Fruit fly (Drosophila melanogaster) whole organism, embryonic: ENCODE results near the gene sick.

ENCODE experiments used
- Adf1 ChIP-seq: fragments of 200-800 bp; sonication (Bioruptor generic); IDR thresholded peaks from 2 replicates; pipeline ENCODE4 v1.3.6; 2022; ENCODE audit warnings: missing biosample characterization, missing genetic modification characterization
- B-H2 ChIP-seq: fragments of 200-800 bp; sonication (Bioruptor generic); optimal IDR thresholded peaks from 2 replicates; lab custom pipeline; 2018; ENCODE audit warnings: missing biosample characterization, mild to moderate bottlenecking, missing genetic modification characterization
- Bdp1 ChIP-seq: fragments of 200-800 bp; sonication (Bioruptor generic); optimal IDR thresholded peaks from 3 replicates; lab custom pipeline; 2016; ENCODE audit warnings: missing biosample characterization, missing genetic modification characterization
- C15 ChIP-seq: fragments of 200-800 bp; sonication (Bioruptor generic); IDR thresholded peaks from 3 replicates; pipeline ENCODE4 v1.3.6; 2022; ENCODE audit warnings: missing biosample characterization, missing genetic modification characterization
- CG10366 ChIP-seq: fragments of 200-800 bp; sonication (Bioruptor generic); IDR thresholded peaks from 2 replicates; pipeline ENCODE4 v1.3.6; 2022; ENCODE audit warnings: missing biosample characterization, missing genetic modification characterization
- CG13624 ChIP-seq: fragments of 200-800 bp; sonication (Bioruptor generic); optimal IDR thresholded peaks from 2 replicates; lab custom pipeline; 2016; ENCODE audit warnings: missing biosample characterization, missing genetic modification characterization
- CG14667 ChIP-seq: fragments of 200-800 bp; sonication (Bioruptor generic); IDR thresholded peaks from 2 replicates; pipeline ENCODE4 v1.3.6; 2022; ENCODE audit warnings: missing biosample characterization, missing genetic modification characterization
- CG1603 ChIP-seq: fragments of 200-800 bp; sonication (Bioruptor generic); optimal IDR thresholded peaks from 2 replicates; lab custom pipeline; 2019; ENCODE audit warnings: missing biosample characterization, mild to moderate bottlenecking, missing genetic modification characterization, moderate library complexity
- CG16863 ChIP-seq: fragments of 200-800 bp; sonication (Bioruptor generic); optimal IDR thresholded peaks from 3 replicates; lab custom pipeline; 2016; ENCODE audit warnings: missing biosample characterization, missing genetic modification characterization
- CG18599 ChIP-seq: fragments of 200-800 bp; sonication (Bioruptor generic); optimal IDR thresholded peaks from 3 replicates; lab custom pipeline; 2017; ENCODE audit warnings: missing biosample characterization, missing genetic modification characterization, mild to moderate bottlenecking, moderate library complexity, missing genetic modification reagents
- CG2129 ChIP-seq: fragments of 200-800 bp; sonication (Bioruptor generic); IDR thresholded peaks from 2 replicates; pipeline ENCODE4 v1.3.6; 2022; ENCODE audit warnings: missing biosample characterization, missing genetic modification characterization; ENCODE audit not compliant: partially characterized antibody
- CG6175 ChIP-seq: fragments of 200-800 bp; sonication (Bioruptor generic); IDR thresholded peaks from 3 replicates; pipeline ENCODE4 v1.3.6; 2022; ENCODE audit warnings: missing biosample characterization, missing genetic modification characterization
- CG7786 ChIP-seq: fragments of 200-800 bp; sonication (Bioruptor generic); optimal IDR thresholded peaks from 2 replicates; lab custom pipeline; 2016; ENCODE audit warnings: missing biosample characterization, missing genetic modification characterization
- CG9932 ChIP-seq: fragments of 200-800 bp; sonication (Bioruptor generic); IDR thresholded peaks from 2 replicates; pipeline ENCODE4 v1.3.6; 2022; ENCODE audit warnings: missing biosample characterization, missing genetic modification characterization
- D ChIP-seq, 2 experiments: fragments of 200-800 bp in 1 of 2; fragments of >200 bp in 1 of 2; sonication (Bioruptor generic) in 1 of 2; optimal IDR thresholded peaks; 2 replicates in 1 of 2; 3 replicates in 1 of 2; lab custom pipeline; 2017; ENCODE audit warnings: mild to moderate bottlenecking in 1 of 2, missing biosample characterization in 1 of 2, missing genetic modification characterization in 1 of 2, missing genetic modification reagents in 1 of 2
- E2f2 ChIP-seq: fragments of 200-800 bp; sonication (Bioruptor generic); IDR thresholded peaks from 2 replicates; pipeline ENCODE4 v1.3.6; 2022; ENCODE audit warnings: missing biosample characterization, missing genetic modification characterization
- Ets65A ChIP-seq: fragments of 200-800 bp; sonication (Bioruptor generic); peaks from one replicate; lab custom pipeline; 2016; ENCODE audit warnings: missing biosample characterization, missing genetic modification characterization
- Fer1 ChIP-seq: fragments of 200-800 bp; sonication (Bioruptor generic); optimal IDR thresholded peaks from 2 replicates; lab custom pipeline; 2017; ENCODE audit warnings: missing biosample characterization, mild to moderate bottlenecking, missing genetic modification characterization
- Gsc ChIP-seq: fragments of 200-800 bp; sonication (Bioruptor generic); IDR thresholded peaks from 2 replicates; pipeline ENCODE4 v1.3.6; 2022; ENCODE audit warnings: missing biosample characterization, missing genetic modification characterization
- Jarid2 ChIP-seq: fragments of 200-800 bp; sonication (Bioruptor generic); optimal IDR thresholded peaks from 3 replicates; lab custom pipeline; 2017; ENCODE audit warnings: mild to moderate bottlenecking, missing biosample characterization, missing genetic modification reagents, missing genetic modification characterization
- Lhr ChIP-seq: fragments of 200-800 bp; sonication (Bioruptor generic); optimal IDR thresholded peaks from 3 replicates; lab custom pipeline; 2017; ENCODE audit warnings: mild to moderate bottlenecking, missing biosample characterization, missing genetic modification reagents, missing genetic modification characterization
- Max ChIP-seq: fragments of 200-800 bp; sonication (Bioruptor generic); optimal IDR thresholded peaks from 2 replicates; lab custom pipeline; 2016; ENCODE audit warnings: missing biosample characterization, mild to moderate bottlenecking, missing genetic modification characterization
- Opbp ChIP-seq: fragments of 200-800 bp; sonication (Bioruptor generic); IDR thresholded peaks from 3 replicates; pipeline ENCODE4 v1.3.6; 2022; ENCODE audit warnings: missing biosample characterization, missing genetic modification characterization; ENCODE audit not compliant: partially characterized antibody
- PHDP ChIP-seq: fragments of 200-800 bp; sonication (Bioruptor generic); optimal IDR thresholded peaks from 3 replicates; lab custom pipeline; 2018; ENCODE audit warnings: missing biosample characterization, mild to moderate bottlenecking, missing genetic modification characterization, moderate library complexity
- Taf1 ChIP-seq: fragments of 200-800 bp; sonication (Bioruptor generic); IDR thresholded peaks from 2 replicates; pipeline ENCODE4 v1.3.6; 2022; ENCODE audit warnings: missing biosample characterization, missing genetic modification characterization
- ac ChIP-seq: fragments of 200-800 bp; sonication (Bioruptor generic); optimal IDR thresholded peaks from 3 replicates; lab custom pipeline; 2017; ENCODE audit warnings: missing biosample characterization, mild to moderate bottlenecking, missing genetic modification characterization
- ci ChIP-seq: fragments of 200-800 bp; sonication (Bioruptor generic); IDR thresholded peaks from 3 replicates; pipeline ENCODE4 v1.3.6; 2022; ENCODE audit warnings: missing biosample characterization, missing genetic modification characterization
- cwo ChIP-seq: fragments of 200-800 bp; sonication (Bioruptor generic); optimal IDR thresholded peaks from 3 replicates; lab custom pipeline; 2017; ENCODE audit warnings: missing biosample characterization, missing genetic modification characterization, mild to moderate bottlenecking, moderate library complexity, missing genetic modification reagents
- dm ChIP-seq: fragments of 200-800 bp; sonication (Bioruptor generic); optimal IDR thresholded peaks from 3 replicates; lab custom pipeline; 2016; ENCODE audit warnings: missing biosample characterization, missing genetic modification characterization
- dysf ChIP-seq: fragments of 200-800 bp; sonication (Bioruptor generic); IDR thresholded peaks from 3 replicates; pipeline ENCODE4 v1.3.6; 2022; ENCODE audit warnings: missing biosample characterization, missing genetic modification characterization
- fd96Cb ChIP-seq: fragments of 200-800 bp; sonication (Bioruptor generic); optimal IDR thresholded peaks from 2 replicates; lab custom pipeline; 2018; ENCODE audit warnings: missing biosample characterization, mild to moderate bottlenecking, missing genetic modification characterization, moderate library complexity
- gro ChIP-seq: fragments of 200-800 bp; sonication (Bioruptor generic); optimal IDR thresholded peaks from 2 replicates; lab custom pipeline; 2016; ENCODE audit warnings: missing biosample characterization, missing genetic modification characterization
- hb ChIP-seq: fragments of 200-800 bp; sonication (Bioruptor generic); IDR thresholded peaks from 3 replicates; pipeline ENCODE4 v1.3.6; 2022; ENCODE audit warnings: missing biosample characterization, missing genetic modification characterization; ENCODE audit not compliant: partially characterized antibody
- inv ChIP-seq: fragments of 200-800 bp; sonication (Bioruptor generic); IDR thresholded peaks from 2 replicates; pipeline ENCODE4 v1.3.6; 2022; ENCODE audit warnings: missing biosample characterization, missing genetic modification characterization; ENCODE audit not compliant: partially characterized antibody
- knrl ChIP-seq: fragments of 200-800 bp; sonication (Bioruptor generic); IDR thresholded peaks from 3 replicates; pipeline ENCODE4 v1.3.6; 2022; ENCODE audit warnings: missing biosample characterization, missing genetic modification characterization; ENCODE audit not compliant: partially characterized antibody
- lab ChIP-seq: fragments of 200-800 bp; sonication (Bioruptor generic); optimal IDR thresholded peaks from 3 replicates; lab custom pipeline; 2017; ENCODE audit warnings: missing biosample characterization, missing genetic modification characterization, mild to moderate bottlenecking, moderate library complexity, missing genetic modification reagents
- lmd ChIP-seq: fragments of 200-800 bp; sonication (Bioruptor generic); IDR thresholded peaks from 2 replicates; pipeline ENCODE4 v1.3.6; 2022; ENCODE audit warnings: missing biosample characterization, missing genetic modification characterization
- mld ChIP-seq: fragments of 200-800 bp; sonication (Bioruptor generic); IDR thresholded peaks from 3 replicates; pipeline ENCODE4 v1.3.6; 2022; ENCODE audit warnings: missing biosample characterization, missing genetic modification characterization; ENCODE audit not compliant: partially characterized antibody
- nau ChIP-seq: fragments of 200-800 bp; sonication (Bioruptor generic); optimal IDR thresholded peaks from 3 replicates; lab custom pipeline; 2017; ENCODE audit warnings: missing biosample characterization, mild to moderate bottlenecking, missing genetic modification characterization, missing genetic modification reagents
- oc ChIP-seq: fragments of 200-800 bp; sonication (Bioruptor generic); optimal IDR thresholded peaks from 2 replicates; lab custom pipeline; 2018; ENCODE audit warnings: missing biosample characterization, mild to moderate bottlenecking, missing genetic modification characterization, moderate library complexity
- ranshi ChIP-seq: fragments of 200-800 bp; sonication (Bioruptor generic); IDR thresholded peaks from 2 replicates; pipeline ENCODE4 v1.3.6; 2022; ENCODE audit warnings: missing biosample characterization, missing genetic modification characterization
- row ChIP-seq: fragments of 200-800 bp; sonication (Bioruptor generic); IDR thresholded peaks from 3 replicates; pipeline ENCODE4 v1.3.6; 2022; ENCODE audit warnings: missing biosample characterization, missing genetic modification characterization
- sens-2 ChIP-seq: fragments of 200-800 bp; sonication (Bioruptor generic); IDR thresholded peaks from 2 replicates; pipeline ENCODE4 v1.3.6; 2022; ENCODE audit warnings: missing biosample characterization, missing genetic modification characterization
- seq ChIP-seq: fragments of 200-800 bp; sonication (Bioruptor generic); IDR thresholded peaks from 2 replicates; pipeline ENCODE4 v1.3.6; 2022; ENCODE audit warnings: missing biosample characterization, missing genetic modification characterization
- slbo ChIP-seq: fragments of 200-800 bp; sonication (Bioruptor generic); IDR thresholded peaks from 2 replicates; pipeline ENCODE4 v1.3.6; 2022; ENCODE audit warnings: missing biosample characterization, missing genetic modification characterization
- sob ChIP-seq: fragments of 200-800 bp; sonication (Bioruptor generic); IDR thresholded peaks from 2 replicates; pipeline ENCODE4 v1.3.6; 2022; ENCODE audit warnings: missing biosample characterization, missing genetic modification characterization
- tin ChIP-seq: fragments of 200-800 bp; sonication (Bioruptor generic); optimal IDR thresholded peaks from 3 replicates; lab custom pipeline; 2016; ENCODE audit warnings: missing biosample characterization, missing genetic modification characterization
- unc-4 ChIP-seq: fragments of 200-800 bp; sonication (Bioruptor generic); IDR thresholded peaks from 2 replicates; pipeline ENCODE4 v1.3.6; 2022; ENCODE audit warnings: missing biosample characterization, missing genetic modification characterization; ENCODE audit not compliant: partially characterized antibody
- yki ChIP-seq: fragments of >200 bp; optimal IDR thresholded peaks from 3 replicates; lab custom pipeline; 2018

The sick gene

dm6 chr2L:19758511-19759128 is 37.5 kb upstream of the sick start, which contains the start of the genes CG10628 and Dus3 (continued):
- TF ChIP-seq E2f2 (peak; percentile 77), PHDP (peak; percentile 90), C15 (peak; percentile 88; the same call in 2 of the 3 replicates), tin (GFP tag; lab: Kevin White, UChicago) (peak; percentile 90), CG7786 (GFP tag; lab: Kevin White, UChicago) (peak; percentile 92), CG13624 (peak; percentile 94), D (optimal IDR thresholded peaks at IDR 0.05; lab: Kevin White, UChicago) (no peak), D (GFP tag; optimal IDR thresholded peaks at IDR 0.05; lab: Kevin White, UChicago) (peak; percentile 83), gro (GFP tag; lab: Kevin White, UChicago) (peak; percentile 95), seq (peak; percentile 73), slbo (GFP tag; lab: Robert Waterston, UW) (peak; percentile 95), dysf (GFP tag; lab: Robert Waterston, UW) (peak; percentile 93), ranshi (peak; percentile 93), CG16863 (GFP tag; lab: Kevin White, UChicago) (peak; percentile 89), Gsc (GFP tag; lab: Robert Waterston, UW) (peak; percentile 78), knrl (GFP tag; lab: Robert Waterston, UW) (peak; percentile 72), CG6175 (peak; percentile 71; the same call in 2 of the 3 replicates), CG10366 (peak; percentile 90), Ets65A (peak; percentile 99), CG14667 (peak; percentile 83), nau (GFP tag; lab: Kevin White, UChicago) (peak; percentile 83), ac (peak; percentile 38), Adf1 (GFP tag; lab: Robert Waterston, UW) (peak; percentile 60), sob (GFP tag; lab: Robert Waterston, UW) (peak; percentile 94), CG2129 (GFP tag; lab: Robert Waterston, UW) (no peak; the same call in 1 of the 2 replicates), fd96Cb (tag; lab: Kevin White, UChicago) (peak; percentile 89), Jarid2 (GFP tag; lab: Kevin White, UChicago) (peak; percentile 46), lab (peak; percentile 95), cwo (GFP tag; lab: Kevin White, UChicago) (peak; percentile 91), hb (GFP tag; lab: Robert Waterston, UW) (no peak), inv (GFP tag; lab: Robert Waterston, UW) (peak; percentile 42; the same call in 1 of the 2 replicates), CG18599 (GFP tag; lab: Kevin White, UChicago) (peak; percentile 91), sens-2 (peak; percentile 70), CG1603 (tag; lab: Kevin White, UChicago) (peak; percentile 96), Opbp (GFP tag; lab: Robert Waterston, UW) (no peak; the same call in 2 of the 3 replicates), dm (GFP tag; lab: Kevin White, UChicago) (peak; percentile 97), ci (GFP tag; lab: Robert Waterston, UW) (peak; percentile 93), CG9932 (GFP tag; lab: Robert Waterston, UW) (peak; percentile 95), yki (lab: Kevin White, UChicago) (no peak), Lhr (GFP tag; lab: Kevin White, UChicago) (peak; percentile 65), oc (peak; percentile 85), Bdp1 (GFP tag; lab: Kevin White, UChicago) (peak; percentile 84), B-H2 (GFP tag; lab: Kevin White, UChicago) (peak; percentile 89), unc-4 (GFP tag; lab: Robert Waterston, UW) (peak; percentile 58), lmd (GFP tag; lab: Robert Waterston, UW) (peak; percentile 94), Fer1 (GFP tag; lab: Kevin White, UChicago) (peak; percentile 92), Max (GFP tag; lab: Kevin White, UChicago) (peak; percentile 97), Taf1 (GFP tag; lab: Robert Waterston, UW) (peak; percentile 81; the same call in 1 of the 2 replicates), mld (GFP tag; lab: Robert Waterston, UW) (no peak), row (peak; percentile 97)
